Fruit fly (Drosophila melanogaster) whole organism, embryonic: ENCODE results near the gene Jhbp2.
A peak's percentile ranks its signal among the peaks of the same experiment; 100 is the strongest.

Source experiments
- Asciz ChIP-seq: fragments of 200-800 bp; sonication (Bioruptor generic); optimal IDR thresholded peaks from 2 replicates; lab custom pipeline; 2017; ENCODE audit warnings: missing biosample characterization, mild to moderate bottlenecking, missing genetic modification characterization, missing genetic modification reagents
- CG1024 ChIP-seq: fragments of 200-800 bp; sonication (Bioruptor generic); IDR thresholded peaks from 2 replicates; pipeline ENCODE4 v1.3.6; 2022; ENCODE audit warnings: missing biosample characterization, missing genetic modification characterization
- CG10979 ChIP-seq: fragments of 200-800 bp; sonication (Bioruptor generic); optimal IDR thresholded peaks from 2 replicates; lab custom pipeline; 2018; ENCODE audit warnings: missing biosample characterization, mild to moderate bottlenecking, missing genetic modification characterization, moderate library complexity
- CG11504 ChIP-seq: fragments of 200-800 bp; sonication (Bioruptor generic); optimal IDR thresholded peaks from 3 replicates; lab custom pipeline; 2019; ENCODE audit warnings: missing biosample characterization, mild to moderate bottlenecking, missing genetic modification characterization, moderate library complexity
- CG1602 ChIP-seq: fragments of 200-800 bp; sonication (Bioruptor generic); optimal IDR thresholded peaks from 3 replicates; lab custom pipeline; 2016; ENCODE audit warnings: missing biosample characterization, missing genetic modification characterization
- CG17359 ChIP-seq: fragments of 200-800 bp; sonication (Bioruptor generic); optimal IDR thresholded peaks from 3 replicates; lab custom pipeline; 2018; ENCODE audit warnings: missing biosample characterization, mild to moderate bottlenecking, missing genetic modification characterization, moderate library complexity
- CG17361 ChIP-seq: fragments of 200-800 bp; sonication (Bioruptor generic); IDR thresholded peaks from 3 replicates; pipeline ENCODE4 v1.3.6; 2022; ENCODE audit warnings: missing biosample characterization, missing genetic modification characterization
- CG17829 ChIP-seq: fragments of 200-800 bp; optimal IDR thresholded peaks from 2 replicates; lab custom pipeline; 2019; ENCODE audit warnings: missing biosample characterization, mild to moderate bottlenecking, missing genetic modification characterization, moderate library complexity
- CG2712 ChIP-seq: fragments of 200-800 bp; optimal IDR thresholded peaks from 3 replicates; lab custom pipeline; 2019; ENCODE audit warnings: missing biosample characterization, mild to moderate bottlenecking, missing genetic modification characterization, moderate library complexity
- CG31441 ChIP-seq: fragments of 200-800 bp; sonication (Bioruptor generic); IDR thresholded peaks from 2 replicates; pipeline ENCODE4 v1.3.6; 2022; ENCODE audit warnings: missing biosample characterization, missing genetic modification characterization
- CG32772 ChIP-seq: fragments of 200-800 bp; sonication (Bioruptor generic); IDR thresholded peaks from 2 replicates; pipeline ENCODE4 v1.3.6; 2022; ENCODE audit warnings: missing biosample characterization, missing genetic modification characterization
- CG4360 ChIP-seq: fragments of 200-800 bp; sonication (Bioruptor generic); IDR thresholded peaks from 2 replicates; pipeline ENCODE4 v1.3.6; 2022; ENCODE audit warnings: missing biosample characterization, missing genetic modification characterization
- CG5180 ChIP-seq: fragments of 200-800 bp; sonication (Bioruptor generic); optimal IDR thresholded peaks from 3 replicates; lab custom pipeline; 2017; ENCODE audit warnings: missing biosample characterization, missing genetic modification characterization, mild to moderate bottlenecking, moderate library complexity, missing genetic modification reagents
- CG6689 ChIP-seq: fragments of 200-800 bp; sonication (Bioruptor generic); IDR thresholded peaks from 2 replicates; pipeline ENCODE4 v1.3.6; 2022; ENCODE audit warnings: missing biosample characterization, missing genetic modification characterization
- CG7271 ChIP-seq: fragments of 200-800 bp; sonication (Bioruptor generic); optimal IDR thresholded peaks from 2 replicates; lab custom pipeline; 2018; ENCODE audit warnings: missing biosample characterization, mild to moderate bottlenecking, missing genetic modification characterization, moderate library complexity
- CG8290 ChIP-seq, 3 experiments: fragments of 200-800 bp; sonication (Bioruptor generic); optimal IDR thresholded peaks; 2 replicates each; lab custom pipeline; 2016 to 2019; ENCODE audit warnings: missing biosample characterization in 3 of 3, missing genetic modification characterization in 3 of 3, mild to moderate bottlenecking in 2 of 3, moderate library complexity in 1 of 3
- CG8359 ChIP-seq: fragments of 200-800 bp; sonication (Bioruptor generic); optimal IDR thresholded peaks from 2 replicates; lab custom pipeline; 2017; ENCODE audit warnings: missing biosample characterization, mild to moderate bottlenecking, missing genetic modification characterization, borderline replicate concordance
- D ChIP-seq, 2 experiments: fragments of 200-800 bp in 1 of 2; fragments of >200 bp in 1 of 2; sonication (Bioruptor generic) in 1 of 2; optimal IDR thresholded peaks; 2 replicates in 1 of 2; 3 replicates in 1 of 2; lab custom pipeline; 2017; ENCODE audit warnings: mild to moderate bottlenecking in 1 of 2, missing biosample characterization in 1 of 2, missing genetic modification characterization in 1 of 2, missing genetic modification reagents in 1 of 2
- Fer2 ChIP-seq: fragments of 200-800 bp; sonication (Bioruptor generic); optimal IDR thresholded peaks from 2 replicates; lab custom pipeline; 2018; ENCODE audit warnings: missing biosample characterization, mild to moderate bottlenecking, missing genetic modification characterization, moderate library complexity
- Hr51 ChIP-seq, 2 experiments: fragments of 200-800 bp; sonication (Bioruptor generic); optimal IDR thresholded peaks; 2 replicates in 1 of 2; 3 replicates in 1 of 2; lab custom pipeline; 2016 to 2018; ENCODE audit warnings: missing biosample characterization in 2 of 2, missing genetic modification characterization in 2 of 2, mild to moderate bottlenecking in 1 of 2, moderate library complexity in 1 of 2
- Ptx1 ChIP-seq: fragments of 200-800 bp; sonication (Bioruptor generic); IDR thresholded peaks from 2 replicates; pipeline ENCODE4 v1.3.6; 2022; ENCODE audit warnings: missing biosample characterization, missing genetic modification characterization
- Rfx ChIP-seq: fragments of 200-800 bp; sonication (Bioruptor generic); IDR thresholded peaks from 2 replicates; pipeline ENCODE4 v1.3.6; 2022; ENCODE audit warnings: missing biosample characterization, missing genetic modification characterization
- Taf1 ChIP-seq: fragments of 200-800 bp; sonication (Bioruptor generic); IDR thresholded peaks from 2 replicates; pipeline ENCODE4 v1.3.6; 2022; ENCODE audit warnings: missing biosample characterization, missing genetic modification characterization
- Xbp1 ChIP-seq: fragments of 200-800 bp; sonication (Bioruptor generic); optimal IDR thresholded peaks from 3 replicates; lab custom pipeline; 2016; ENCODE audit warnings: missing biosample characterization, mild to moderate bottlenecking, missing genetic modification characterization
- abd-A ChIP-seq: fragments of 200-800 bp; sonication (Bioruptor generic); optimal IDR thresholded peaks from 3 replicates; lab custom pipeline; 2019; ENCODE audit warnings: missing biosample characterization, mild to moderate bottlenecking, missing genetic modification characterization, moderate library complexity
- ac ChIP-seq: fragments of 200-800 bp; sonication (Bioruptor generic); optimal IDR thresholded peaks from 3 replicates; lab custom pipeline; 2017; ENCODE audit warnings: missing biosample characterization, mild to moderate bottlenecking, missing genetic modification characterization
- bsh ChIP-seq, 2 experiments: fragments of 200-800 bp; sonication (Bioruptor generic); optimal IDR thresholded peaks; 2 replicates each; lab custom pipeline; 2017 to 2018; ENCODE audit warnings: mild to moderate bottlenecking in 2 of 2, missing biosample characterization in 2 of 2, missing genetic modification characterization in 2 of 2, moderate library complexity in 1 of 2
- dmrt11E ChIP-seq: fragments of 200-800 bp; sonication (Bioruptor generic); optimal IDR thresholded peaks from 3 replicates; lab custom pipeline; 2018; ENCODE audit warnings: missing biosample characterization, mild to moderate bottlenecking, missing genetic modification characterization, moderate library complexity
- esg ChIP-seq: fragments of 200-800 bp; sonication (Bioruptor generic); conservative IDR thresholded peaks from 2 replicates; pipeline ENCODE4 v1.3.6; 2022; ENCODE audit warnings: missing biosample characterization, missing genetic modification characterization
- ewg ChIP-seq: fragments of 200-800 bp; sonication (Bioruptor generic); optimal IDR thresholded peaks from 3 replicates; lab custom pipeline; 2017; ENCODE audit warnings: mild to moderate bottlenecking, missing biosample characterization, missing genetic modification reagents, missing genetic modification characterization
- exex ChIP-seq: fragments of 200-800 bp; sonication (Bioruptor generic); optimal IDR thresholded peaks from 4 replicates; lab custom pipeline; 2018; ENCODE audit warnings: missing biosample characterization, mild to moderate bottlenecking, missing genetic modification characterization, moderate library complexity
- fd96Cb ChIP-seq: fragments of 200-800 bp; sonication (Bioruptor generic); optimal IDR thresholded peaks from 2 replicates; lab custom pipeline; 2018; ENCODE audit warnings: missing biosample characterization, mild to moderate bottlenecking, missing genetic modification characterization, moderate library complexity
- fu2 ChIP-seq: fragments of 200-800 bp; sonication (Bioruptor generic); optimal IDR thresholded peaks from 2 replicates; lab custom pipeline; 2016; ENCODE audit warnings: missing biosample characterization, missing genetic modification characterization
- grn ChIP-seq: fragments of 200-800 bp; sonication (Bioruptor generic); optimal IDR thresholded peaks from 3 replicates; lab custom pipeline; 2017; ENCODE audit warnings: missing biosample characterization, missing genetic modification characterization
- gro ChIP-seq: fragments of 200-800 bp; sonication (Bioruptor generic); optimal IDR thresholded peaks from 2 replicates; lab custom pipeline; 2016; ENCODE audit warnings: missing biosample characterization, missing genetic modification characterization
- lola ChIP-seq, 3 experiments: fragments of >200 bp in 2 of 3; fragments of 200-800 bp in 1 of 3; sonication (Bioruptor generic) in 1 of 3; optimal IDR thresholded peaks; 2 replicates each; lab custom pipeline; 2017 to 2019; ENCODE audit warnings: missing biosample characterization in 3 of 3, missing genetic modification characterization in 3 of 3, mild to moderate bottlenecking in 1 of 3, moderate library complexity in 1 of 3
- pnt ChIP-seq: fragments of 200-800 bp; sonication (Bioruptor generic); optimal IDR thresholded peaks from 3 replicates; lab custom pipeline; 2016; ENCODE audit warnings: missing biosample characterization, missing genetic modification characterization
- shn ChIP-seq: fragments of 200-800 bp; sonication (Bioruptor generic); optimal IDR thresholded peaks from 3 replicates; lab custom pipeline; 2016; ENCODE audit warnings: missing biosample characterization, missing genetic modification characterization
- sim ChIP-seq: fragments of 200-800 bp; sonication (Bioruptor generic); IDR thresholded peaks from 2 replicates; pipeline ENCODE4 v1.3.6; 2022; ENCODE audit warnings: missing biosample characterization, missing genetic modification characterization
- tio ChIP-seq: fragments of 200-800 bp; sonication (Bioruptor generic); optimal IDR thresholded peaks from 2 replicates; lab custom pipeline; 2017; ENCODE audit warnings: missing biosample characterization, missing genetic modification characterization, inconsistent platforms
- tna ChIP-seq: fragments of 200-800 bp; sonication (Bioruptor generic); IDR thresholded peaks from 2 replicates; pipeline ENCODE4 v1.3.6; 2022; ENCODE audit warnings: missing biosample characterization, missing genetic modification characterization; ENCODE audit not compliant: partially characterized antibody
- twi ChIP-seq: fragments of 200-800 bp; optimal IDR thresholded peaks from 2 replicates; lab custom pipeline; 2019; ENCODE audit warnings: missing biosample characterization, mild to moderate bottlenecking, missing genetic modification characterization, moderate library complexity
- wdn ChIP-seq: fragments of 200-800 bp; sonication (Bioruptor generic); IDR thresholded peaks from 2 replicates; pipeline ENCODE4 v1.3.6; 2022; ENCODE audit warnings: missing biosample characterization, missing genetic modification characterization
- zf30C ChIP-seq: fragments of 200-800 bp; sonication (Bioruptor generic); optimal IDR thresholded peaks from 3 replicates; lab custom pipeline; 2018; ENCODE audit warnings: missing biosample characterization, mild to moderate bottlenecking, missing genetic modification characterization

The Jhbp2 gene

DNA sequence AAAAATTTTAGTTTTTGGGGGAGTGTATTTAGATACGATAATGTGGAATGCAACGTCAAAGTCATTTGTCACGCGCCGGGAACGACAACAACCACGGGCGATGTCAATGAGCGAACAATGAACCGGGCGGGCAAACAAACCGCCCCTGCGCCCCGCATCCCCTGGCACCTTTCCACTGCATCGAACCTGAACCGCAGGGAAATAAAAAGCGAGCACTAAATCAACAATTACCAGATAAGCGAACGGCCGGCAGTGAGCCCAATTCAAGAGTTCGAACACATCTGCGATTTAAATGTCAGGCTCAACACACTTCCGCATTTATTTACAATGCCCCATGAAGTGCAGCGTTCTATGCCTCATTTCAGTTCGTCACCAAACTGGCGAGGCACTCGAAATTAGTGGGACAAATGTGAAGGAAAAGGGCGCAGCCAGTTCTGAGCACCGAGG lies 35.4 kb upstream of the Jhbp2 start (continued):
- TF ChIP-seq zf30C (GFP tag; lab: Kevin White, UChicago), result no peak
- no peak for TF ChIP-seq ewg
- no peak for TF ChIP-seq Hr51 (GFP tag; optimal IDR thresholded peaks at IDR 0.05; lab: Kevin White, UChicago)
- no peak for TF ChIP-seq exex (tag; lab: Kevin White, UChicago)
- TF ChIP-seq shn (GFP tag; lab: Kevin White, UChicago), result no peak
- no peak for TF ChIP-seq Fer2 (tag; lab: Kevin White, UChicago)
- no peak for TF ChIP-seq wdn (GFP tag; lab: Robert Waterston, UW)
- no peak for TF ChIP-seq Taf1 (GFP tag; lab: Robert Waterston, UW)
- no peak for TF ChIP-seq gro (GFP tag; lab: Kevin White, UChicago)
- no peak for TF ChIP-seq Asciz (GFP tag; lab: Kevin White, UChicago)
- TF ChIP-seq CG8359 (GFP tag; lab: Kevin White, UChicago), result peak; percentile 44
- peak; percentile 61 for TF ChIP-seq grn (GFP tag; lab: Kevin White, UChicago)
- TF ChIP-seq pnt (GFP tag; lab: Kevin White, UChicago), result no peak
- no peak for TF ChIP-seq tio (GFP tag; lab: Kevin White, UChicago)
- TF ChIP-seq CG32772 (GFP tag; lab: Robert Waterston, UW), result no peak
- no peak for TF ChIP-seq fd96Cb (tag; lab: Kevin White, UChicago)
- peak; percentile 96 for TF ChIP-seq CG4360
- no peak for TF ChIP-seq abd-A (tag; lab: Kevin White, UChicago)

DNA sequence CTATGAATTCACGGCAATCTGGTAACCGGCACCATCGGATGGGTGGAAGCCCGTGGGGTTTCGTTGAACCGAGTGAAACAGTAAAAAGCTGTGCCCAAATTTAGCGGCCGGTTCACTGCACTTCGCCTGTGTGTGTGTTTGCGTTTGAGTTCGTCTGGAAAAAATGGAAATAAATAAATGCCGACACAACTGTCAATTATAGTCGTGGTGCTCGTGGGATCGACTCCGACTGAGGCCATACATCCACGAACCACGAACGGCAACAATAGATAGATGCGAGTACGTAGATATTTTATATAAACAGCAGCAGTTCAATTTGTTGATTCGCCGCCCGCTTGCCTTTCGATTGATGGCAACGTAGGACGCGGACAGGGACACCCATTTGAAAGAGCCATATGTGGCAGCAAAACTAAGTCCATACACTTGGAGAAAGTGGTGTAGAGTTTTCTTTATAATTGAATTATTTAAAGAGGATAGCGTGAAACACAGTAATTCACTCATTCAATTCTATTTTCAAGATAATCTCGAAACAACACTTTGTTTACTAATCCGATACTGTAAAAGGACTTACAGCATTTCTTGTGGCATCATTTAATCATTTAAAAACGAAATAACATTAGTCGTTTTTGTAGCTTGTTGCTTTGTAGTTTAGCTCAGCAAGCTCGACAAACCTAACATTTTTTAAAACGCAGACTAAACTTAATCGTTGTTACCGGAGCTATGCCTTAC lies 34.6 kb upstream of the Jhbp2 start:
- TF ChIP-seq bsh (GFP tag; optimal IDR thresholded peaks at IDR 0.05; lab: Kevin White, UChicago), result peak in 1 of 2 experiments; percentile 43
- TF ChIP-seq CG31441 (GFP tag; lab: Robert Waterston, UW), result 0 out of 2 replicates have a peak, but pooled peaks have one; percentile 16
- peak; percentile 1 for TF ChIP-seq CG2712 (tag; lab: Kevin White, UChicago)
- 0 out of 2 replicates have a peak, but pooled peaks have one; percentile 7 for TF ChIP-seq CG1024 (GFP tag; lab: Robert Waterston, UW)
- peak; percentile 24 for TF ChIP-seq CG5180 (GFP tag; lab: Kevin White, UChicago)
- TF ChIP-seq dmrt11E (tag; lab: Kevin White, UChicago), result peak; percentile 54
- TF ChIP-seq esg (GFP tag; lab: Robert Waterston, UW), result 0 out of 2 replicates have a peak, but pooled peaks have one; percentile 11
- peak; percentile 10 for TF ChIP-seq shn (GFP tag; lab: Kevin White, UChicago)
- peak; percentile 6 for TF ChIP-seq pnt (GFP tag; lab: Kevin White, UChicago)
- peak; percentile 11; the same call in 1 of the 2 replicates for TF ChIP-seq Ptx1 (GFP tag; lab: Robert Waterston, UW)
- TF ChIP-seq lola (GFP tag; optimal IDR thresholded peaks at IDR 0.05; lab: Kevin White, UChicago), result peak in 1 of 3 experiments; percentile 41
- TF ChIP-seq sim (GFP tag; lab: Robert Waterston, UW), result no peak
- peak; percentile 34 for TF ChIP-seq CG11504 (tag; lab: Kevin White, UChicago)
- TF ChIP-seq twi (tag; lab: Kevin White, UChicago), result peak; percentile 71
- 0 out of 2 replicates have a peak, but pooled peaks have one; percentile 18 for TF ChIP-seq Rfx (GFP tag; lab: Robert Waterston, UW)
- peak; percentile 56; the same call in 2 of the 3 replicates for TF ChIP-seq CG17361 (GFP tag; lab: Robert Waterston, UW)
- peak; percentile 12 for TF ChIP-seq CG8359 (GFP tag; lab: Kevin White, UChicago)
- TF ChIP-seq ac (GFP tag; lab: Kevin White, UChicago), result peak; percentile 14
- TF ChIP-seq CG8290 (GFP tag; optimal IDR thresholded peaks at IDR 0.05; lab: Kevin White, UChicago), result no peak
- peak; percentile 27 for TF ChIP-seq CG8290 (tag; optimal IDR thresholded peaks at IDR 0.05; lab: Kevin White, UChicago)
- TF ChIP-seq Xbp1, result peak; percentile 19
- peak; percentile 39 for TF ChIP-seq CG17359 (tag; lab: Kevin White, UChicago)
- TF ChIP-seq D (optimal IDR thresholded peaks at IDR 0.05; lab: Kevin White, UChicago), result no peak
- peak; percentile 40 for TF ChIP-seq D (GFP tag; optimal IDR thresholded peaks at IDR 0.05; lab: Kevin White, UChicago)
- peak; percentile 16 for TF ChIP-seq CG17829 (tag; lab: Kevin White, UChicago)
- TF ChIP-seq tna (GFP tag; lab: Robert Waterston, UW), result no peak
- peak; percentile 2 for TF ChIP-seq CG7271 (tag; lab: Kevin White, UChicago)
- TF ChIP-seq CG6689 (GFP tag; lab: Robert Waterston, UW), result peak; percentile 30; the same call in 1 of the 2 replicates
- TF ChIP-seq fu2 (GFP tag; lab: Kevin White, UChicago), result no peak
- TF ChIP-seq CG1602 (GFP tag; lab: Kevin White, UChicago), result peak; percentile 11
- peak; percentile 38 for TF ChIP-seq CG10979
